Fruit fly (Drosophila melanogaster) whole organism, prepupa: Measurements from ENCODE around the gene Ythdc1.

Experiments
- Blimp-1 ChIP-seq: fragments of 200-800 bp; sonication (Bioruptor generic); optimal IDR thresholded peaks from 3 replicates; lab custom pipeline; 2017; ENCODE audit warnings: missing biosample characterization, missing genetic modification characterization, mild to moderate bottlenecking, moderate library complexity, missing genetic modification reagents
- CG10631 ChIP-seq: fragments of 200-800 bp; sonication (Bioruptor generic); optimal IDR thresholded peaks from 2 replicates; lab custom pipeline; 2016; ENCODE audit warnings: missing biosample characterization, missing genetic modification characterization
- CG10669 ChIP-seq: fragments of 200-800 bp; sonication (Bioruptor generic); optimal IDR thresholded peaks from 3 replicates; lab custom pipeline; 2018; ENCODE audit warnings: missing biosample characterization, mild to moderate bottlenecking, missing genetic modification characterization, moderate library complexity
- CG11294 ChIP-seq: fragments of 200-800 bp; sonication (Bioruptor generic); IDR thresholded peaks from 2 replicates; pipeline ENCODE4 v1.3.6; 2022; ENCODE audit warnings: missing biosample characterization, missing genetic modification characterization
- CG11762 ChIP-seq: fragments of 200-800 bp; sonication (Bioruptor generic); optimal IDR thresholded peaks from 3 replicates; lab custom pipeline; 2016; ENCODE audit warnings: missing biosample characterization, missing genetic modification characterization; ENCODE audit not compliant: insufficient read depth
- CG15336 ChIP-seq: fragments of 200-800 bp; sonication (Bioruptor generic); IDR thresholded peaks from 2 replicates; pipeline ENCODE4 v1.3.6; 2022; ENCODE audit warnings: missing biosample characterization, missing genetic modification characterization
- CG16779 ChIP-seq: fragments of 200-800 bp; sonication (Bioruptor generic); optimal IDR thresholded peaks from 3 replicates; lab custom pipeline; 2017; ENCODE audit warnings: missing biosample characterization, mild to moderate bottlenecking, missing genetic modification characterization
- CG32006 ChIP-seq: fragments of 200-800 bp; sonication (Bioruptor generic); optimal IDR thresholded peaks from 3 replicates; lab custom pipeline; 2017; ENCODE audit warnings: missing biosample characterization, mild to moderate bottlenecking, missing genetic modification characterization
- CG34406 ChIP-seq: fragments of 200-800 bp; sonication (Bioruptor generic); optimal IDR thresholded peaks from 3 replicates; lab custom pipeline; 2016; ENCODE audit warnings: missing biosample characterization, missing genetic modification characterization
- CG3919 ChIP-seq: fragments of 200-800 bp; sonication (Bioruptor generic); optimal IDR thresholded peaks from 3 replicates; lab custom pipeline; 2016; ENCODE audit warnings: missing biosample characterization, missing genetic modification characterization
- CG4318 ChIP-seq: fragments of 200-800 bp; sonication (Bioruptor generic); optimal IDR thresholded peaks from 3 replicates; lab custom pipeline; 2017; ENCODE audit warnings: missing biosample characterization, mild to moderate bottlenecking, missing genetic modification characterization
- CG6163 ChIP-seq: fragments of 200-800 bp; sonication (Bioruptor generic); IDR thresholded peaks from 3 replicates; pipeline ENCODE4 v1.3.6; 2022; ENCODE audit warnings: missing biosample characterization, missing genetic modification characterization
- CG6276 ChIP-seq: fragments of 200-800 bp; sonication (Bioruptor generic); optimal IDR thresholded peaks from 2 replicates; lab custom pipeline; 2017; ENCODE audit warnings: missing biosample characterization, mild to moderate bottlenecking, missing genetic modification characterization
- CG6808 ChIP-seq: fragments of 200-800 bp; sonication (Bioruptor generic); optimal IDR thresholded peaks from 3 replicates; lab custom pipeline; 2017; ENCODE audit warnings: missing biosample characterization, missing genetic modification characterization, mild to moderate bottlenecking, moderate library complexity, missing genetic modification reagents
- CG6854 ChIP-seq: fragments of 200-800 bp; sonication (Bioruptor generic); optimal IDR thresholded peaks from 2 replicates; lab custom pipeline; 2017; ENCODE audit warnings: missing biosample characterization, mild to moderate bottlenecking, missing genetic modification characterization
- CG8119 ChIP-seq: fragments of 200-800 bp; sonication (Bioruptor generic); IDR thresholded peaks from 3 replicates; pipeline ENCODE4 v1.3.6; 2022; ENCODE audit warnings: missing biosample characterization, missing genetic modification characterization
- CG9139 ChIP-seq: fragments of 200-800 bp; sonication (Bioruptor generic); optimal IDR thresholded peaks from 3 replicates; lab custom pipeline; 2017; ENCODE audit warnings: missing biosample characterization, mild to moderate bottlenecking, missing genetic modification characterization
- Eip75B ChIP-seq: fragments of 200-800 bp; sonication (Bioruptor generic); optimal IDR thresholded peaks from 3 replicates; lab custom pipeline; 2016; ENCODE audit warnings: missing biosample characterization, missing genetic modification characterization
- Eip78C ChIP-seq: fragments of 200-800 bp; sonication (Bioruptor generic); peaks from one replicate; lab custom pipeline; 2016; ENCODE audit warnings: missing biosample characterization, missing genetic modification characterization
- Ets21C ChIP-seq: fragments of 200-800 bp; sonication (Bioruptor generic); optimal IDR thresholded peaks from 3 replicates; lab custom pipeline; 2016; ENCODE audit warnings: missing biosample characterization, missing genetic modification characterization
- Hr4 ChIP-seq: fragments of 200-800 bp; sonication (Bioruptor generic); optimal IDR thresholded peaks from 3 replicates; lab custom pipeline; 2016; ENCODE audit warnings: missing biosample characterization, missing genetic modification characterization
- Lpt ChIP-seq: fragments of 200-800 bp; sonication (Bioruptor generic); optimal IDR thresholded peaks from 3 replicates; lab custom pipeline; 2016; ENCODE audit warnings: missing biosample characterization, missing genetic modification characterization
- Met ChIP-seq: fragments of 200-800 bp; sonication (Bioruptor generic); optimal IDR thresholded peaks from 3 replicates; lab custom pipeline; 2016; ENCODE audit warnings: missing biosample characterization, missing genetic modification characterization
- Sox15 ChIP-seq: fragments of 200-800 bp; sonication (Bioruptor generic); optimal IDR thresholded peaks from 3 replicates; lab custom pipeline; 2016; ENCODE audit warnings: missing biosample characterization, missing genetic modification characterization
- achi ChIP-seq: fragments of 200-800 bp; sonication (Bioruptor generic); optimal IDR thresholded peaks from 3 replicates; lab custom pipeline; 2016; ENCODE audit warnings: missing biosample characterization, missing genetic modification characterization
- acj6 ChIP-seq: fragments of 200-800 bp; sonication (Bioruptor generic); optimal IDR thresholded peaks from 3 replicates; lab custom pipeline; 2016; ENCODE audit warnings: missing biosample characterization, missing genetic modification characterization
- cyc ChIP-seq: fragments of 200-800 bp; sonication (Bioruptor generic); optimal IDR thresholded peaks from 3 replicates; lab custom pipeline; 2016; ENCODE audit warnings: missing biosample characterization, missing genetic modification characterization
- dsx ChIP-seq: fragments of 200-800 bp; optimal IDR thresholded peaks from 3 replicates; lab custom pipeline; 2019; ENCODE audit warnings: missing biosample characterization, mild to moderate bottlenecking, missing genetic modification characterization, moderate library complexity; ENCODE audit not compliant: poor library complexity, severe bottlenecking
- eg ChIP-seq: fragments of 200-800 bp; sonication (Bioruptor generic); IDR thresholded peaks from 3 replicates; pipeline ENCODE4 v1.3.6; 2022; ENCODE audit warnings: missing biosample characterization, missing genetic modification characterization
- esn ChIP-seq: fragments of 200-800 bp; sonication (Bioruptor generic); optimal IDR thresholded peaks from 2 replicates; lab custom pipeline; 2016; ENCODE audit warnings: missing biosample characterization, mild to moderate bottlenecking, missing genetic modification characterization, moderate library complexity
- fd59A ChIP-seq: fragments of 200-800 bp; sonication (Bioruptor generic); optimal IDR thresholded peaks from 2 replicates; lab custom pipeline; 2017; ENCODE audit warnings: missing biosample characterization, mild to moderate bottlenecking, missing genetic modification characterization, missing genetic modification reagents
- fd85E ChIP-seq: fragments of 200-800 bp; sonication (Bioruptor generic); optimal IDR thresholded peaks from 3 replicates; lab custom pipeline; 2016; ENCODE audit warnings: missing biosample characterization, missing genetic modification characterization
- net ChIP-seq: fragments of 200-800 bp; sonication (Bioruptor generic); optimal IDR thresholded peaks from 3 replicates; lab custom pipeline; 2016; ENCODE audit warnings: missing biosample characterization, missing genetic modification characterization
- pdm3 ChIP-seq: fragments of 200-800 bp; sonication (Bioruptor generic); optimal IDR thresholded peaks from 3 replicates; lab custom pipeline; 2016; ENCODE audit warnings: missing biosample characterization, missing genetic modification characterization
- salr ChIP-seq, 2 experiments: fragments of 200-800 bp; sonication (Bioruptor generic); optimal IDR thresholded peaks; 3 replicates each; lab custom pipeline; 2016 to 2018; ENCODE audit warnings: missing biosample characterization in 2 of 2, missing genetic modification characterization in 2 of 2, mild to moderate bottlenecking in 1 of 2
- spab ChIP-seq: fragments of 200-800 bp; sonication (Bioruptor generic); optimal IDR thresholded peaks from 2 replicates; lab custom pipeline; 2017; ENCODE audit warnings: missing biosample characterization, mild to moderate bottlenecking, missing genetic modification characterization, missing genetic modification reagents
- ss ChIP-seq, 2 experiments: fragments of 200-800 bp; sonication (Bioruptor generic); optimal IDR thresholded peaks; 2 replicates in 1 of 2; 3 replicates in 1 of 2; lab custom pipeline; 2017 to 2018; ENCODE audit warnings: mild to moderate bottlenecking in 2 of 2, missing biosample characterization in 2 of 2, missing genetic modification characterization in 2 of 2, moderate library complexity in 1 of 2
- svp ChIP-seq: fragments of 200-800 bp; sonication (Bioruptor generic); peaks from one replicate; lab custom pipeline; 2016; ENCODE audit warnings: missing biosample characterization, missing genetic modification characterization
- topi ChIP-seq: fragments of 200-800 bp; sonication (Bioruptor generic); optimal IDR thresholded peaks from 3 replicates; lab custom pipeline; 2016; ENCODE audit warnings: missing biosample characterization, missing genetic modification characterization
- vri ChIP-seq: fragments of 200-800 bp; sonication (Bioruptor generic); optimal IDR thresholded peaks from 3 replicates; lab custom pipeline; 2016; ENCODE audit warnings: missing biosample characterization, mild to moderate bottlenecking, missing genetic modification characterization

Gene Ythdc1

DNA sequence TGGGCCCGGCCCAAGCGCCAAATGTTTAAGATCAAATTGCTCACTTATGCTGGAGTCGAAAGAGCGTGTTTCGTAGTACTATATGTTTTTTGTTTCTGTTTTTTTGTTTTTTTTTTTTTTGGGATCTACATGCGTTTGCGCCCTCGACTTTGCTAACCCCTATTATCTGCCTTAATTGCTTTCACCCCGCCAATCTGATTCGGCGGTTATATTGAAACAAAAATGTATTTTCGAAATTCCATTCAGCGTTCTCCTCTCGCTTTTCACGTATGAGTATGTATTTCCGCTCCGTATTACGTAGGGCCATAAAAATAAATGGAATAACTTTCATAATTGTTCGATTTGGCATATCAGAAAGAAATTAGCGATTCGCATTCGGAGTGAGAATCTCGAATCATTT lies 31.6 kb upstream of the Ythdc1 start:
- TF ChIP-seq vri (GFP tag; lab: Kevin White, UChicago) (peak; percentile 29), svp (GFP tag; lab: Kevin White, UChicago) (peak; percentile 97), cyc (GFP tag; lab: Kevin White, UChicago) (no peak)

DNA sequence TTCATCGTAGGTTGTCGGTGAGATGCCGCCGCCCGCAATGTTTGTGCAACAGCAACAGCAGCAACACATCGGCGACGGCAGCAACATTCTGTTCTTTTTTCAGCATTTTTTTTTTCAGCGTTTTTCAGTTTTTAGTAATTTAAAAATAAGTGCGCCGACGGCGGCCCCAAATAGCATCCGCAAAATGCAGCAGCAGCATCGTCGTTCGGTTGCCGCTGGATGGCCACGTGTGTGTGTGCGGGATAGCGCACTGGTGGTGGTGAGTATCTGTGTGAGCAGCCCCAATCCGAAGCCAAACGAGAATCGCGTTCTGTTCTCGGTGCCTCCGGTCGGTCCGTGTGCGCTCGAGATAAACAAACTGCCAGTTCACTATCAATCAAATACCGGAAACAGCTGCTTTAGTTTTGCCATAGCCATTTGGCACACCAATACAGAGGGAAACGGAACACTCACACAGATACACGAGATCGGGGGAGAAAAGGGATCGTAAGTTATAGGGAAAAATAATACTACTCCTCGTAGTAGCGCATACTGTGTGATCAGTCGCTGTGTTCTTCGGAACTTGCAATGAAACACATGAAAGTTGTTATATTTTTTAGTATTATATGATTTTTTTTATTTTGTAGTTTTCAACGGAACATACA lies 26.7 kb upstream of the Ythdc1 start:
- no peak for TF ChIP-seq Hr4
- peak; percentile 46 for TF ChIP-seq svp (GFP tag; lab: Kevin White, UChicago)
- TF ChIP-seq CG6276 (GFP tag; lab: Kevin White, UChicago): peak; percentile 49
- TF ChIP-seq fd85E: peak; percentile 8
- no peak for TF ChIP-seq pdm3 (GFP tag; lab: Kevin White, UChicago)
- peak; percentile 24 for TF ChIP-seq net (GFP tag; lab: Kevin White, UChicago)
- no peak for TF ChIP-seq achi (GFP tag; lab: Kevin White, UChicago)
- peak; percentile 32 for TF ChIP-seq CG15336 (GFP tag; lab: Robert Waterston, UW)
- no peak for TF ChIP-seq CG11294 (GFP tag; lab: Robert Waterston, UW)
- peak; percentile 31 for TF ChIP-seq CG6808 (GFP tag; lab: Kevin White, UChicago)
- peak; percentile 60; the same call in 2 of the 3 replicates for TF ChIP-seq eg (GFP tag; lab: Robert Waterston, UW)
- peak; percentile 6 for TF ChIP-seq CG3919 (GFP tag; lab: Kevin White, UChicago)
- TF ChIP-seq Blimp-1: no peak
- peak; percentile 11 to 38 for TF ChIP-seq ss (GFP tag; optimal IDR thresholded peaks at IDR 0.05; lab: Kevin White, UChicago)
- TF ChIP-seq Eip78C (GFP tag; lab: Kevin White, UChicago): peak; percentile 47
- TF ChIP-seq CG8119 (GFP tag; lab: Robert Waterston, UW): peak; percentile 68
- TF ChIP-seq Lpt (GFP tag; lab: Kevin White, UChicago): peak; percentile 18
- TF ChIP-seq CG6163: peak; percentile 63
- no peak for TF ChIP-seq CG10631
- peak in 1 of 2 experiments; percentile 2 for TF ChIP-seq salr (GFP tag; optimal IDR thresholded peaks at IDR 0.05; lab: Kevin White, UChicago)

DNA sequence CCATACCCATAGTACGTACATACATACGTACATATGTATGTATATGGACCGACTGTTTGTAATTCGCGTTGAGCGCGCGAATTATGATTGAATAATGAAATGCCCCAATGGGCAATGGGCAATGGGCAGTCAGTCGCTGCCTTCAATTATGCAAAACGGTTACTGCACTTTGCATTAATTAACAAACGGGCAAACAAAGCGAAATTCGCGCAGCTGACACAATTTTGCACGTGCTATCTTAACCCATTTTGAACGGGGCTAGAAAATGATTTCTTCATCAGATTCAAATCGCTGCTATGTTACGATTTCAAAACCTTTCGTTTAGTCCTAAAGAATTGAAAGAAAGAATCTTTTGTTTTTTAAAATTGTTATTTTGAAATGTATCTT lies 25.9 kb upstream of the Ythdc1 start:
- TF ChIP-seq CG10669 (GFP tag; lab: Kevin White, UChicago) (no peak), pdm3 (GFP tag; lab: Kevin White, UChicago) (no peak), CG9139 (no peak), dsx (GFP tag; lab: Kevin White, UChicago) (no peak), Eip78C (GFP tag; lab: Kevin White, UChicago) (peak; percentile 7), eg (GFP tag; lab: Robert Waterston, UW) (no peak), vri (GFP tag; lab: Kevin White, UChicago) (peak; percentile 7), Met (GFP tag; lab: Kevin White, UChicago) (peak; percentile 15), Sox15 (no peak), acj6 (no peak)

DNA sequence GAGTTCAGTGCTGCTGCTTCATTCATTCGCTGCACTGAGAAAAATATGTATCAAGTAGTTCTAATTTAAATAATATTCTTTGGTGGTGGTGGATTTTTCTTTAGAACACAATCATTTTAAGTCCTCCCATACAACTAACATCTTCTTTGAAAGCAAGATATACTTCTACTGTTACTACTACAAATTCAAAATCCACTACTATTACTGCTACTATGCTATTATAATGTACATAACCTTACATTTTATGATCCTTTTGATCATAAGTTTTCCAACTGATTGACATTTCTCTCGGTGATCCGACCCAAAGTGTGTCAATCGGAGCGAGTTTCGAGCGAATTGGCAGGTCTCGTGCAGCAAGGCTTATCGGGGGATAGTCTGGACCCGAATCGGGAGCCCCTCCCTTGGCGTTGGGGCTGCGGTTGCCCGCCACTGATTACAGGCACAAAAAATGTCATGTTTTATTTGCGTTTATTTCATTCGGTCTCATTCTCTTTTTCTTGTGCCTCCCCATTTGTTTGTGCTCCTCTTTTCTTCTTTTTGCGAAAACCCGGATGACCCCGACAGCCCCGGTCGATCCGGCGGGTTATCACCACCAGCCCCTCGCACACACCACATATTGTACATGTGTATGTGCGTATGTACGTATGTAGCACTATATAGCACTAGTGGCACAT lies 25.4 kb upstream of the Ythdc1 start:
- TF ChIP-seq vri (GFP tag; lab: Kevin White, UChicago) (peak; percentile 25), eg (GFP tag; lab: Robert Waterston, UW) (peak; percentile 72), ss (GFP tag; optimal IDR thresholded peaks at IDR 0.05; lab: Kevin White, UChicago) (peak; percentile 44 to 73), fd85E (peak; percentile 61), fd59A (GFP tag; lab: Kevin White, UChicago) (peak; percentile 75), CG8119 (GFP tag; lab: Robert Waterston, UW) (peak; percentile 85), Met (GFP tag; lab: Kevin White, UChicago) (peak; percentile 89), Hr4 (peak; percentile 90), Eip75B (GFP tag; lab: Kevin White, UChicago) (peak; percentile 91), CG4318 (GFP tag; lab: Kevin White, UChicago) (peak; percentile 84), CG11294 (GFP tag; lab: Robert Waterston, UW) (peak; percentile 62; the same call in 1 of the 2 replicates), salr (GFP tag; optimal IDR thresholded peaks at IDR 0.05; lab: Kevin White, UChicago) (peak; percentile 64 to 86), CG10631 (peak; percentile 90), CG34406 (GFP tag; lab: Kevin White, UChicago) (peak; percentile 91), pdm3 (GFP tag; lab: Kevin White, UChicago) (peak; percentile 87), Ets21C (peak; percentile 79), CG16779 (peak; percentile 75), CG32006 (GFP tag; lab: Kevin White, UChicago) (peak; percentile 93), CG11762 (peak; percentile 81), topi (GFP tag; lab: Kevin White, UChicago) (peak; percentile 89), CG6808 (GFP tag; lab: Kevin White, UChicago) (peak; percentile 77), cyc (GFP tag; lab: Kevin White, UChicago) (peak; percentile 83), achi (GFP tag; lab: Kevin White, UChicago) (peak; percentile 86), Eip78C (GFP tag; lab: Kevin White, UChicago) (peak; percentile 96), esn (GFP tag; lab: Kevin White, UChicago) (peak; percentile 90), CG3919 (GFP tag; lab: Kevin White, UChicago) (peak; percentile 90), spab (GFP tag; lab: Kevin White, UChicago) (peak; percentile 74), CG6854 (GFP tag; lab: Kevin White, UChicago) (peak; percentile 45)
